Worm (Caenorhabditis elegans): ENCODE data around the gene C32D5.7.
A peak's percentile ranks its signal among the peaks of the same experiment; 100 is the strongest.

The C32D5.7 gene

ce11 chrII:6355396-6356346 is 15.8 kb upstream of the C32D5.7 start, which contains the start of gene C32D5.11 (continued):
- no peak for TF ChIP-seq unc-62 (GFP tag; optimal IDR thresholded peaks at IDR 0.05 in 1 of 2)
- TF ChIP-seq unc-62 (tag; optimal IDR thresholded peaks at IDR 0.05), result no peak
- TF ChIP-seq nhr-237 (tag; optimal IDR thresholded peaks at IDR 0.05), result no peak
- TF ChIP-seq mdt-29 (GFP tag; IDR thresholded peaks at IDR 0.05), result no peak
- TF ChIP-seq nhr-28 (tag; optimal IDR thresholded peaks at IDR 0.05), result peak; percentile 70
- peak; percentile 61 for TF ChIP-seq dve-1 (tag; optimal IDR thresholded peaks at IDR 0.05; ENCODE audit: insufficient read depth)
- TF ChIP-seq ZK337.2 (GFP tag; IDR thresholded peaks at IDR 0.05), result 0 out of 2 replicates have a peak, but pooled peaks have one; percentile 8
- peak in 1 of 2 experiments; percentile 46 for TF ChIP-seq mdl-1 (tag; optimal IDR thresholded peaks at IDR 0.05)
- TF ChIP-seq ceh-62 (tag; optimal IDR thresholded peaks at IDR 0.05), result no peak

- no peak for TF ChIP-seq nhr-25 (tag; optimal IDR thresholded peaks at IDR 0.05; ENCODE audit: borderline replicate concordance, insufficient read depth)
- no peak for TF ChIP-seq nhr-48 (tag; optimal IDR thresholded peaks at IDR 0.05)
- no peak for TF ChIP-seq lin-1 (GFP tag; IDR thresholded peaks at IDR 0.05)
- no peak for TF ChIP-seq nhr-28 (tag; optimal IDR thresholded peaks at IDR 0.05)
- no peak for TF ChIP-seq ZK546.5 (tag; optimal IDR thresholded peaks at IDR 0.05)
- no peak for TF ChIP-seq pqm-1 (tag; optimal IDR thresholded peaks at IDR 0.05)
- TF ChIP-seq hmg-1.1 (GFP tag; IDR thresholded peaks at IDR 0.05), result no peak
- TF ChIP-seq fkh-10 (GFP tag; optimal IDR thresholded peaks at IDR 0.05), result no peak
These were observed 12.0 kb upstream of the C32D5.7 start, which contains the start of gene C32D5.10 for ce11 chrII:6351887-6352286. Gene C32D5.10, minus strand, starts transcription at chrII:6351987.

- TF ChIP-seq vab-7 (GFP tag; IDR thresholded peaks at IDR 0.05), result no peak
- TF ChIP-seq gei-8 (GFP tag; optimal IDR thresholded peaks at IDR 0.05), result no peak
- TF ChIP-seq mdl-1 (tag; optimal IDR thresholded peaks at IDR 0.05), result no peak
- TF ChIP-seq saeg-2 (GFP tag; IDR thresholded peaks at IDR 0.05), result no peak
- no peak for TF ChIP-seq hlh-11 (tag; optimal IDR thresholded peaks at IDR 0.05)
- TF ChIP-seq nhr-237 (tag; optimal IDR thresholded peaks at IDR 0.05), result no peak
- no peak for TF ChIP-seq nhr-76 (tag; optimal IDR thresholded peaks at IDR 0.05)
These were observed 10.1 kb upstream of the C32D5.7 start for ce11 chrII:6349968-6350367.

ce11 chrII:6348360-6348759 is 8.5 kb upstream of the C32D5.7 start:
- TF ChIP-seq lsy-2 (tag; optimal IDR thresholded peaks at IDR 0.05) (peak; percentile 56 to 92), Y48G9A.11 (GFP tag; IDR thresholded peaks at IDR 0.05) (no peak), lin-29 (GFP tag; IDR thresholded peaks at IDR 0.05) (no peak), nhr-76 (tag; optimal IDR thresholded peaks at IDR 0.05) (peak; percentile 11), madf-9 (GFP tag; conservative IDR thresholded peaks at IDR 0.05) (peak; percentile 60), cey-2 (tag; optimal IDR thresholded peaks at IDR 0.05; ENCODE audit: borderline replicate concordance, insufficient read depth) (peak; percentile 45), ztf-7 (tag; optimal IDR thresholded peaks at IDR 0.05) (peak; percentile 77), nhr-28 (tag; optimal IDR thresholded peaks at IDR 0.05) (peak; percentile 85), aly-2 (tag; optimal IDR thresholded peaks at IDR 0.05) (no peak), lin-38 (GFP tag; IDR thresholded peaks at IDR 0.05) (peak; percentile 74), spr-3 (GFP tag; optimal IDR thresholded peaks at IDR 0.05) (no peak), ceh-20 (GFP tag; IDR thresholded peaks at IDR 0.05) (peak; percentile 83), zip-2 (tag; optimal IDR thresholded peaks at IDR 0.05) (peak; percentile 26), egl-43 (GFP tag; IDR thresholded peaks at IDR 0.05) (peak; percentile 78), hif-1 (tag; optimal IDR thresholded peaks at IDR 0.05) (peak in 1 of 2 experiments; percentile 74), mdt-29 (GFP tag; IDR thresholded peaks at IDR 0.05) (peak; percentile 79; the same call in 1 of the 2 replicates), Y105C5A.15 (GFP tag; IDR thresholded peaks at IDR 0.05) (no peak), nhr-237 (tag; optimal IDR thresholded peaks at IDR 0.05) (no peak), ctbp-1 (GFP tag; IDR thresholded peaks at IDR 0.05) (peak; percentile 79), arid-1 (GFP tag; conservative IDR thresholded peaks at IDR 0.05) (peak; percentile 34; the same call in 1 of the 2 replicates), dmd-9 (GFP tag; IDR thresholded peaks at IDR 0.05) (no peak), nhr-25 (tag; optimal IDR thresholded peaks at IDR 0.05; ENCODE audit: borderline replicate concordance, insufficient read depth) (peak; percentile 74), snpc-1.2 (GFP tag; IDR thresholded peaks at IDR 0.05) (no peak), php-3 (GFP tag; IDR thresholded peaks at IDR 0.05) (0 out of 2 replicates have a peak, but pooled peaks have one; percentile 30), dmd-8 (GFP tag; IDR thresholded peaks at IDR 0.05) (no peak), lin-13 (GFP tag; optimal IDR thresholded peaks at IDR 0.05) (peak; percentile 85)
